Fruit fly (Drosophila melanogaster): ENCODE results near the gene CG9674.
A peak's percentile ranks its signal among the peaks of the same experiment; 100 is the strongest.

DNA sequence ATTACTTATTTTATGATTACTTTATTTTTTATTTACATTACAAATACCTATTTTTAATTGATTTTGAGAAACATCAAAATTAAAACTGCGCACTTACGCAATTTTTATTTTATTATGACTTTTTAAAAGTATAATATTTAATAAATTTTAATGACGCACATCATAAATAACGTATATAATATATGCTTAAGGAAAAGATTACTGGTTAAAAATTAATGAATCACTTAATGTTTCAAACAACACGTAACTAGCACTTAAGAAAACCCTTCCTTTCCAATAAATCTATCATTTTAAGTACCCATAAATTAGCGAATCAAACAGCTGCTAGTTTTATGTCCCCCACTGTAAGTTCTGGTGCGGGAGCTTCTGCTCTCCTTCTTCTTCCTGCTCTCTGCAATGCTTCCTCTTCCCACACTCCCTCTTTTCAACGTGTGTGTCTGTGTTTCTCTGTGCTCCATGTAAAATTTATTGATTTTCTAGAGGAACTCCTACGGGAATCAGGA is 657 bp downstream of the CG9674 start:
- TF ChIP-seq EcR (GFP tag; optimal IDR thresholded peaks at IDR 0.05) = no peak
- peak; percentile 91 for TF ChIP-seq D1 (tag; optimal IDR thresholded peaks at IDR 0.05)
- peak; percentile 77 for TF ChIP-seq CG8159 (tag; optimal IDR thresholded peaks at IDR 0.05)
- TF ChIP-seq CG10348 (GFP tag; IDR thresholded peaks at IDR 0.05) = no peak
- TF ChIP-seq CG34367 (tag; optimal IDR thresholded peaks at IDR 0.05) = peak; percentile 84
- peak; percentile 77 for TF ChIP-seq Snoo (tag; optimal IDR thresholded peaks at IDR 0.05)
- TF ChIP-seq fd96Ca (GFP tag; IDR thresholded peaks at IDR 0.05) = no peak
